Fruit fly (Drosophila melanogaster) Kc167 (cell line): ENCODE data around the gene CG18132.

ENCODE experiments used
- Myc ChIP-seq: fragments of >200 bp; optimal IDR thresholded peaks from 2 replicates; lab custom pipeline; 2017; ENCODE audit warnings: missing external identifiers
- Sin3A ChIP-seq: fragments of >200 bp; optimal IDR thresholded peaks from 2 replicates; lab custom pipeline; 2018; ENCODE audit warnings: missing external identifiers
- h ChIP-seq: fragments of >200 bp; optimal IDR thresholded peaks from 3 replicates; lab custom pipeline; 2018; ENCODE audit warnings: missing external identifiers
- insv ChIP-seq: fragments of >200 bp; optimal IDR thresholded peaks from 3 replicates; lab custom pipeline; 2018; ENCODE audit warnings: missing external identifiers
- psq ChIP-seq: fragments of >200 bp; optimal IDR thresholded peaks from 2 replicates; lab custom pipeline; 2017; ENCODE audit warnings: missing external identifiers

dm6 chr2L:1476872-1477503, 40.3 kb downstream of the CG18132 start:
- TF ChIP-seq insv (lab: Kevin White, UChicago) (no peak), h (lab: Kevin White, UChicago) (no peak), psq (no peak), Sin3A (lab: Kevin White, UChicago) (no peak), Myc (no peak)
